Worm (Caenorhabditis elegans) whole organism, L2 larva: Measurements from ENCODE around the gene ZK899.3.
A peak's percentile ranks its signal among the peaks of the same experiment; 100 is the strongest.

Experiments
- C34F6.9 ChIP-seq: fragments of 150-350 bp; optimal IDR thresholded peaks from 2 replicates; lab custom pipeline; 2014; ENCODE audit warnings: missing biosample characterization, missing genetic modification characterization
- F13H6.1 ChIP-seq: sonication (generic microtip); optimal IDR thresholded peaks from 2 replicates; lab custom pipeline; 2016; ENCODE audit warnings: missing genetic modification characterization, missing compliant biosample characterization
- R02D3.7 ChIP-seq: fragments of 150-350 bp; optimal IDR thresholded peaks from 2 replicates; lab custom pipeline; 2014; ENCODE audit warnings: missing biosample characterization, missing genetic modification characterization
- Y55F3AM.14 ChIP-seq: fragments of 200-800 bp; sonication (Bioruptor generic); optimal IDR thresholded peaks from 2 replicates; lab custom pipeline; 2018; ENCODE audit warnings: mild to moderate bottlenecking, missing genetic modification characterization, missing compliant biosample characterization
- ZK546.5 ChIP-seq: sonication (generic microtip); optimal IDR thresholded peaks from 2 replicates; lab custom pipeline; 2017; ENCODE audit warnings: missing biosample characterization, missing genetic modification characterization
- alr-1 ChIP-seq: fragments of 150-350 bp; optimal IDR thresholded peaks from 2 replicates; lab custom pipeline; 2014; ENCODE audit warnings: missing biosample characterization, missing genetic modification characterization
- aly-2 ChIP-seq: fragments of 150-350 bp; optimal IDR thresholded peaks from 2 replicates; lab custom pipeline; 2014; ENCODE audit warnings: missing biosample characterization, missing genetic modification characterization
- ama-1 ChIP-seq: fragments of 150-350 bp; optimal IDR thresholded peaks from 2 replicates; lab custom pipeline; 2018; ENCODE audit warnings: inconsistent platforms
- blmp-1 ChIP-seq: sonication (generic microtip); optimal IDR thresholded peaks from 2 replicates; lab custom pipeline; 2017; ENCODE audit warnings: missing genetic modification characterization, mild to moderate bottlenecking, missing compliant biosample characterization, antibody characterized with exemption, moderate library complexity; ENCODE audit not compliant: insufficient read depth
- ceh-16 ChIP-seq: fragments of 150-350 bp; optimal IDR thresholded peaks from 2 replicates; lab custom pipeline; 2014; ENCODE audit warnings: missing biosample characterization, missing genetic modification characterization
- ceh-82 ChIP-seq: fragments of 150-350 bp; optimal IDR thresholded peaks from 2 replicates; lab custom pipeline; 2014; ENCODE audit warnings: missing biosample characterization, missing genetic modification characterization
- crh-2 ChIP-seq: sonication (generic microtip); optimal IDR thresholded peaks from 2 replicates; lab custom pipeline; 2017; ENCODE audit warnings: missing biosample characterization, missing genetic modification characterization
- dmd-4 ChIP-seq: sonication (generic microtip); optimal IDR thresholded peaks from 2 replicates; lab custom pipeline; 2017; ENCODE audit warnings: missing biosample characterization, missing genetic modification characterization
- egl-27 ChIP-seq: sonication (generic microtip); optimal IDR thresholded peaks from 3 replicates; lab custom pipeline; 2017; ENCODE audit warnings: missing biosample characterization, missing genetic modification reagents, missing genetic modification characterization
- elt-1 ChIP-seq: fragments of 150-350 bp; optimal IDR thresholded peaks from 2 replicates; lab custom pipeline; 2014; ENCODE audit warnings: missing biosample characterization, missing genetic modification characterization
- elt-3 ChIP-seq: sonication (generic microtip); optimal IDR thresholded peaks from 2 replicates; lab custom pipeline; 2017; ENCODE audit warnings: missing biosample characterization, missing genetic modification characterization
- fos-1 ChIP-seq: fragments of 150-350 bp; optimal IDR thresholded peaks from 2 replicates; lab custom pipeline; 2014; ENCODE audit warnings: missing biosample characterization, missing genetic modification characterization
- gmeb-1 ChIP-seq: fragments of 150-350 bp; optimal IDR thresholded peaks from 2 replicates; lab custom pipeline; 2014; ENCODE audit warnings: missing biosample characterization, missing genetic modification characterization
- lsy-2 ChIP-seq, 2 experiments: fragments of 150-350 bp in 1 of 2; sonication (generic microtip) in 1 of 2; optimal IDR thresholded peaks; 2 replicates each; lab custom pipeline; 2014 to 2017; ENCODE audit warnings: missing biosample characterization in 2 of 2, missing genetic modification characterization in 2 of 2
- mab-5 ChIP-seq: fragments of 150-350 bp; optimal IDR thresholded peaks from 2 replicates; lab custom pipeline; 2014; ENCODE audit warnings: missing biosample characterization, missing genetic modification characterization
- mdl-1 ChIP-seq, 2 experiments: fragments of 150-350 bp in 1 of 2; sonication (generic microtip) in 1 of 2; optimal IDR thresholded peaks; 2 replicates each; lab custom pipeline; 2017; ENCODE audit warnings: missing biosample characterization in 2 of 2, missing genetic modification characterization in 2 of 2
- nhr-10 ChIP-seq: sonication (generic microtip); optimal IDR thresholded peaks from 2 replicates; lab custom pipeline; 2017; ENCODE audit warnings: missing biosample characterization, missing genetic modification characterization
- nhr-11 ChIP-seq: fragments of 150-350 bp; optimal IDR thresholded peaks from 2 replicates; lab custom pipeline; 2014; ENCODE audit warnings: missing biosample characterization, missing genetic modification characterization
- nhr-12 ChIP-seq: fragments of 150-350 bp; optimal IDR thresholded peaks from 2 replicates; lab custom pipeline; 2014; ENCODE audit warnings: missing biosample characterization, missing genetic modification characterization
- nhr-129 ChIP-seq: fragments of 150-350 bp; optimal IDR thresholded peaks from 2 replicates; lab custom pipeline; 2014; ENCODE audit warnings: missing biosample characterization, missing genetic modification characterization
- nhr-21 ChIP-seq: fragments of 150-350 bp; optimal IDR thresholded peaks from 2 replicates; lab custom pipeline; 2014; ENCODE audit warnings: missing biosample characterization, missing genetic modification characterization
- nhr-25 ChIP-seq: fragments of 150-350 bp; sonication (generic microtip); optimal IDR thresholded peaks from 3 replicates; lab custom pipeline; 2014; ENCODE audit warnings: missing biosample characterization, missing genetic modification characterization
- nhr-6 ChIP-seq: fragments of 150-350 bp; optimal IDR thresholded peaks from 2 replicates; lab custom pipeline; 2014; ENCODE audit warnings: missing biosample characterization, missing genetic modification characterization
- peb-1 ChIP-seq: fragments of 150-350 bp; optimal IDR thresholded peaks from 2 replicates; lab custom pipeline; 2014; ENCODE audit warnings: missing biosample characterization, missing genetic modification characterization
- sem-4 ChIP-seq: fragments of 150-350 bp; optimal IDR thresholded peaks from 2 replicates; lab custom pipeline; 2014; ENCODE audit warnings: missing biosample characterization, missing genetic modification reagents, missing genetic modification characterization
- skn-1 ChIP-seq: sonication (generic microtip); optimal IDR thresholded peaks from 2 replicates; lab custom pipeline; 2017; ENCODE audit warnings: missing biosample characterization, missing genetic modification characterization
- sma-3 ChIP-seq: sonication (generic microtip); optimal IDR thresholded peaks from 2 replicates; lab custom pipeline; 2016; ENCODE audit warnings: missing genetic modification reagents, missing genetic modification characterization, missing compliant biosample characterization
- sma-9 ChIP-seq, 2 experiments: fragments of 150-350 bp in 1 of 2; sonication (generic microtip) in 1 of 2; optimal IDR thresholded peaks; 2 replicates each; lab custom pipeline; 2014 to 2016; ENCODE audit warnings: missing genetic modification characterization in 2 of 2, mild to moderate bottlenecking in 1 of 2, missing biosample characterization in 1 of 2, missing compliant biosample characterization in 1 of 2, missing genetic modification reagents in 1 of 2, moderate library complexity in 1 of 2
- snpc-4 ChIP-seq: fragments of 150-350 bp; optimal IDR thresholded peaks from 2 replicates; lab custom pipeline; 2014; ENCODE audit warnings: missing biosample characterization, missing genetic modification characterization
- unc-39 ChIP-seq: fragments of 150-350 bp; optimal IDR thresholded peaks from 2 replicates; lab custom pipeline; 2014; ENCODE audit warnings: missing biosample characterization, missing genetic modification characterization
- unc-55 ChIP-seq: fragments of 150-350 bp; sonication (generic microtip); optimal IDR thresholded peaks from 3 replicates; lab custom pipeline; 2014; ENCODE audit warnings: missing biosample characterization, missing genetic modification reagents, missing genetic modification characterization
- zag-1 ChIP-seq: fragments of 150-350 bp; optimal IDR thresholded peaks from 2 replicates; lab custom pipeline; 2014; ENCODE audit warnings: missing biosample characterization, missing genetic modification characterization
- ztf-1 ChIP-seq: fragments of 200-800 bp; sonication (Bioruptor generic); conservative IDR thresholded peaks from 2 replicates; pipeline ENCODE4 v1.3.6; 2022; ENCODE audit warnings: missing genetic modification characterization, missing compliant biosample characterization
- ztf-11 ChIP-seq: sonication (generic microtip); optimal IDR thresholded peaks from 2 replicates; lab custom pipeline; 2017; ENCODE audit warnings: missing biosample characterization, missing genetic modification characterization
- ztf-4 ChIP-seq: fragments of 150-350 bp; optimal IDR thresholded peaks from 2 replicates; lab custom pipeline; 2014; ENCODE audit warnings: missing biosample characterization, missing genetic modification characterization

The ZK899.3 gene

DNA sequence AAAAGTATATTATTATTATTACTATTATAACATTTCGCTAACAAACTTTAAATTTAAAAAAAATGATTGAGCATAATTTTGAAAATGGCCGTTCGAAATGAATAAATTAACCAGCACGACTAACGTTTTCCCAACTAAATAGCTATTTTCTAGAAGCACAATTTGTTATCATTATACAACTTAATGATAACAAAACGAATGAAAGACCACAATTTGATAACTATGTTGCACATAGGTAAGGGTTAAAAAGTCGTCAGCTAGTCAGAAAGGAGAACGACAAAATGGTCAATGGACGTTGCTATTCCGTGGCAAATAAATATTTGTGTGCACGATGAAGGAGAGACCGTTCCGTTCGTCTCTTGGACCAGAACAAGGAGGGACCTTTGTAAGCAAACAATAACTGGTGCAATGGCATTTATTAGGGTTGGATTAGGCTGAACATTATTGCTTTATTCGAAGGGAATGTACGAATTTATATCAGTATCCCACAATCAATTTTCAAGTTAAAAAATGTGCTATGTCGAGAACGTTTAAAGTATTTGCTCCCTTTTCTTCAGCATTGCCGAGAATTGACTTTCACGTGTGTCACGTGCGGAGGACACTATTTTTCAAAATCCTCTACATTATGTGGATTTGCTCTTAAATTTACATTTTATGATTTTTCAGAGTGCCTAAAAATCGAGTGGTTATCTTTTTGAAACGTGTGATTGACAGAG, at the start of gene ZK899.3:
ZK899.3 (plus strand) TSS at position 666 of the 716 bp plus-strand sequence.
- TF ChIP-seq nhr-129 (tag; lab: Kevin White, UChicago) (no peak), fos-1 (tag; lab: Kevin White, UChicago) (peak; percentile 57), Y55F3AM.14 (GFP tag; lab: Kevin White, UChicago) (no peak), sma-9 (GFP tag; optimal IDR thresholded peaks at IDR 0.05; lab: Kevin White, UChicago) (no peak), sma-9 (tag; optimal IDR thresholded peaks at IDR 0.05; lab: Kevin White, UChicago) (no peak)

DNA sequence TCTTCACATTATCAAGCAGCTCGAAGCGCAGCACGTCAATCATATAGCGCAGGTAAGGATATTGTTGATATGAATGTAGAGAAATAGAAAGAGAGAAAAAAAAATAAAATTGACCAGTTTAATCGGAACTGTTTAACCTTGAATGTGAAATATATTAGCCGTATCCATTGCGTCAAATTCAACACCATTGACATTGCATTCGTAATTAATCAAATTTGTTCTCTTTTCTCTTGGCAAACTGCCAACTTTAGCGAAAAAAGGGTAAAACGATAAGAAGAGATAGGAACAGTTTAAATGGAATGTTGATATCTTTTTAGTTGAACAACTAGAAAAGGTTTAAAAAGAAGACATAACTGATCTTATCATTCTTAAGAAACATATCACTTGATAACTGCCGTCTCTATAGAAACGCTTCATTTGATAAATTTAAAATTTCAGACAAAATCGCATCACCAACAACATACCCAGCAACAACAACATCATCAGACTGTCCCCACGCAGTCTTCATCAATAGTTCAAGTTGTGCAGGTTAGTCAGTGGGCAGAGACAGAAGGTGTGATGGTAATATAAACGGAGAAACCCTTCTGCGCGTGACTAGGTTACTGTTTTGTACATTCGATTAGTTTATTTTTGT, 49.2 kb upstream of the ZK899.3 start:
- TF ChIP-seq lsy-2 (tag; optimal IDR thresholded peaks at IDR 0.05; lab: Kevin White, UChicago) (peak in 1 of 2 experiments; percentile 26), nhr-25 (tag; lab: Kevin White, UChicago) (peak; percentile 88), crh-2 (tag; lab: Kevin White, UChicago) (peak; percentile 63), C34F6.9 (tag; lab: Kevin White, UChicago) (peak; percentile 21), dmd-4 (tag; lab: Kevin White, UChicago) (no peak), mdl-1 (tag; optimal IDR thresholded peaks at IDR 0.05; lab: Kevin White, UChicago) (no peak), sma-3 (GFP tag; lab: Kevin White, UChicago) (peak; percentile 82), snpc-4 (tag; lab: Kevin White, UChicago) (no peak), fos-1 (tag; lab: Kevin White, UChicago) (peak; percentile 3), nhr-129 (tag; lab: Kevin White, UChicago) (peak; percentile 22), F13H6.1 (tag; lab: Kevin White, UChicago) (peak; percentile 22), sma-9 (GFP tag; optimal IDR thresholded peaks at IDR 0.05; lab: Kevin White, UChicago) (peak; percentile 88), sma-9 (tag; optimal IDR thresholded peaks at IDR 0.05; lab: Kevin White, UChicago) (no peak), nhr-6 (tag; lab: Kevin White, UChicago) (peak; percentile 38), egl-27 (tag; lab: Kevin White, UChicago) (peak; percentile 66), mab-5 (tag; lab: Kevin White, UChicago) (no peak), nhr-21 (tag; lab: Kevin White, UChicago) (peak; percentile 79), blmp-1 (peak; percentile 71), ceh-16 (tag; lab: Kevin White, UChicago) (peak; percentile 26)

DNA sequence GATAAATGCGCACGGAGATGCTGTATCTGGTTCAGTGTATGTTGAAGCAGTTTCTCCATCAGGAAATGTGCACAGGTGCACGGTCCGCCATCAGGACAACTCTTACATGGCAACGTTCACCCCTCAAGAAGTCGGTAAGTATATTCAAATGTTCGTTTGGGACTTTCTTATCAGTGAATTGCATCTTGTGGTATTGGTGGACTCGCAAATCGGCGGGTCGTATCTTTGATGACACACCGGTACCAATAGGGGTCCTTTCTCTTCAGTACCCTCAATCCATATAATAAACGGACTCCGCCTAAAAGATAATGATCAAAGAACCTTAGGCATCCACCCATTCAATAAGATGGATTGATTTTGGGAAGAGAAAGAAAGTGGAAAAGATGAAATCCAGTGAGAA, 47.0 kb upstream of the ZK899.3 start:
- TF ChIP-seq egl-27 (tag; lab: Kevin White, UChicago), result no peak
- no peak for TF ChIP-seq nhr-11 (tag; lab: Kevin White, UChicago)
- no peak for TF ChIP-seq nhr-6 (tag; lab: Kevin White, UChicago)
- no peak for TF ChIP-seq R02D3.7
- peak; percentile 78 for TF ChIP-seq elt-1 (tag; lab: Kevin White, UChicago)
- no peak for TF ChIP-seq nhr-25 (tag; lab: Kevin White, UChicago)
- no peak for TF ChIP-seq gmeb-1
- no peak for TF ChIP-seq nhr-129 (tag; lab: Kevin White, UChicago)
- no peak for TF ChIP-seq ama-1 (lab: Kevin White, UChicago)
- no peak for TF ChIP-seq nhr-10
- no peak for TF ChIP-seq ztf-1 (GFP tag; lab: Robert Waterston, UW)
- no peak for TF ChIP-seq mdl-1 (tag; optimal IDR thresholded peaks at IDR 0.05; lab: Kevin White, UChicago)
- TF ChIP-seq C34F6.9 (tag; lab: Kevin White, UChicago), result no peak
- TF ChIP-seq peb-1 (tag; lab: Kevin White, UChicago), result no peak
- TF ChIP-seq nhr-12, result no peak
- peak; percentile 36 for TF ChIP-seq ceh-16 (tag; lab: Kevin White, UChicago)
- no peak for TF ChIP-seq lsy-2 (tag; optimal IDR thresholded peaks at IDR 0.05; lab: Kevin White, UChicago)

DNA sequence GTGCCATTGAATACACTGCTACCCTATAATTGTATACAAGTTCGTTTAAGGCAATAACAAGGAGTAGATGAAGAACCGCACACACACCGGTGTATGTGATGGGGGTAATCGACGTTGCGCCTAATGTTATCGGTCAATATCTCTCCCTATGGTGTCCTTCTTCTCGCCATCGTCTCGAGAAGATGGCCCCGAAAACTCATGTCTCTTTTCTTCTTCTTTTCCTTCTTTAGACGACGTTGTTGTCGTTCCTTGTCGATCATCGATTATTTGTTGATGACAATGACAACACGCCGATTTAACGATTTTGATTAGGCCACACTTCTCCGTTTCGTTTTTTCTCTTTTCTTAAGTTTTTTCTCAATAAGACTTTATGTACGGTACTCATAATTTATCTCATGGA, 43.8 kb upstream of the ZK899.3 start:
- no peak for TF ChIP-seq mdl-1 (tag; optimal IDR thresholded peaks at IDR 0.05; lab: Kevin White, UChicago)
- TF ChIP-seq zag-1 (tag; lab: Kevin White, UChicago), result no peak
- no peak for TF ChIP-seq ceh-16 (tag; lab: Kevin White, UChicago)
- no peak for TF ChIP-seq ztf-11 (tag; lab: Kevin White, UChicago)
- peak; percentile 53 for TF ChIP-seq nhr-21 (tag; lab: Kevin White, UChicago)
- TF ChIP-seq aly-2 (tag; lab: Kevin White, UChicago), result no peak
- no peak for TF ChIP-seq nhr-12
- peak; percentile 15 for TF ChIP-seq nhr-129 (tag; lab: Kevin White, UChicago)
- TF ChIP-seq nhr-25 (tag; lab: Kevin White, UChicago), result peak; percentile 37
- TF ChIP-seq sma-3 (GFP tag; lab: Kevin White, UChicago), result peak; percentile 35
- no peak for TF ChIP-seq R02D3.7
- no peak for TF ChIP-seq ama-1 (lab: Kevin White, UChicago)
- no peak for TF ChIP-seq ztf-1 (GFP tag; lab: Robert Waterston, UW)
- TF ChIP-seq skn-1 (tag; lab: Kevin White, UChicago), result no peak
- no peak for TF ChIP-seq sem-4
- no peak for TF ChIP-seq elt-3
- TF ChIP-seq unc-55 (GFP tag; lab: Kevin White, UChicago), result no peak
- no peak for TF ChIP-seq ztf-4
- TF ChIP-seq gmeb-1, result no peak
- TF ChIP-seq peb-1 (tag; lab: Kevin White, UChicago), result no peak
- TF ChIP-seq ceh-82, result no peak
- no peak for TF ChIP-seq elt-1 (tag; lab: Kevin White, UChicago)
- no peak for TF ChIP-seq ZK546.5
- TF ChIP-seq fos-1 (tag; lab: Kevin White, UChicago), result no peak
- no peak for TF ChIP-seq unc-39 (tag; lab: Kevin White, UChicago)
- TF ChIP-seq C34F6.9 (tag; lab: Kevin White, UChicago), result no peak
- no peak for TF ChIP-seq nhr-11 (tag; lab: Kevin White, UChicago)
- no peak for TF ChIP-seq F13H6.1 (tag; lab: Kevin White, UChicago)
- no peak for TF ChIP-seq nhr-6 (tag; lab: Kevin White, UChicago)
- no peak for TF ChIP-seq dmd-4 (tag; lab: Kevin White, UChicago)
- TF ChIP-seq alr-1, result no peak
- no peak for TF ChIP-seq nhr-10
